Fruit fly (Drosophila melanogaster) whole organism, embryonic: ENCODE measurements around the gene tsl.

Experiments used
- ATbp ChIP-seq: fragments of 200-800 bp; sonication (Bioruptor generic); optimal IDR thresholded peaks from 2 replicates; lab custom pipeline; 2017; ENCODE audit warnings: missing biosample characterization, mild to moderate bottlenecking, missing genetic modification characterization, missing genetic modification reagents
- Adf1 ChIP-seq: fragments of 200-800 bp; sonication (Bioruptor generic); IDR thresholded peaks from 2 replicates; pipeline ENCODE4 v1.3.6; 2022; ENCODE audit warnings: missing biosample characterization, missing genetic modification characterization
- Bgb ChIP-seq: fragments of 200-800 bp; sonication (Bioruptor generic); IDR thresholded peaks from 2 replicates; pipeline ENCODE4 v1.3.6; 2022; ENCODE audit warnings: missing biosample characterization, missing genetic modification characterization; ENCODE audit not compliant: partially characterized antibody
- CG10147 ChIP-seq: fragments of 200-800 bp; sonication (Bioruptor generic); optimal IDR thresholded peaks from 2 replicates; lab custom pipeline; 2019; ENCODE audit warnings: missing biosample characterization, mild to moderate bottlenecking, missing genetic modification characterization, moderate library complexity
- CG10209 ChIP-seq: fragments of 200-800 bp; sonication (Bioruptor generic); optimal IDR thresholded peaks from 3 replicates; lab custom pipeline; 2017; ENCODE audit warnings: missing biosample characterization, mild to moderate bottlenecking, missing genetic modification characterization, missing genetic modification reagents
- CG13624 ChIP-seq: fragments of 200-800 bp; sonication (Bioruptor generic); optimal IDR thresholded peaks from 2 replicates; lab custom pipeline; 2016; ENCODE audit warnings: missing biosample characterization, missing genetic modification characterization
- CG14050 ChIP-seq: fragments of 200-800 bp; sonication (Bioruptor generic); IDR thresholded peaks from 3 replicates; pipeline ENCODE4 v1.3.6; 2022; ENCODE audit warnings: missing biosample characterization, missing genetic modification characterization
- CG1602 ChIP-seq: fragments of 200-800 bp; sonication (Bioruptor generic); optimal IDR thresholded peaks from 3 replicates; lab custom pipeline; 2016; ENCODE audit warnings: missing biosample characterization, missing genetic modification characterization
- CG1603 ChIP-seq: fragments of 200-800 bp; sonication (Bioruptor generic); optimal IDR thresholded peaks from 2 replicates; lab custom pipeline; 2019; ENCODE audit warnings: missing biosample characterization, mild to moderate bottlenecking, missing genetic modification characterization, moderate library complexity
- CG17568 ChIP-seq: fragments of 200-800 bp; sonication (Bioruptor generic); optimal IDR thresholded peaks from 2 replicates; lab custom pipeline; 2018; ENCODE audit warnings: missing biosample characterization, mild to moderate bottlenecking, missing genetic modification characterization, moderate library complexity
- CG17912 ChIP-seq: fragments of 200-800 bp; sonication (Bioruptor generic); optimal IDR thresholded peaks from 2 replicates; lab custom pipeline; 2018; ENCODE audit warnings: missing biosample characterization, mild to moderate bottlenecking, missing genetic modification characterization
- CG1832 ChIP-seq: fragments of 200-800 bp; sonication (Bioruptor generic); optimal IDR thresholded peaks from 2 replicates; lab custom pipeline; 2017; ENCODE audit warnings: missing biosample characterization, mild to moderate bottlenecking, missing genetic modification characterization, inconsistent platforms
- CG31224 ChIP-seq: fragments of 200-800 bp; sonication (Bioruptor generic); IDR thresholded peaks from 2 replicates; pipeline ENCODE4 v1.3.6; 2022; ENCODE audit warnings: missing biosample characterization, missing genetic modification characterization
- CG3726 ChIP-seq: fragments of 200-800 bp; sonication (Bioruptor generic); IDR thresholded peaks from 3 replicates; pipeline ENCODE4, ENCODE4 v1.3.6; 2022; ENCODE audit warnings: missing biosample characterization, missing genetic modification characterization
- CG3995 ChIP-seq: fragments of 200-800 bp; sonication (Bioruptor generic); optimal IDR thresholded peaks from 3 replicates; lab custom pipeline; 2016; ENCODE audit warnings: missing biosample characterization, missing genetic modification characterization
- CG6689 ChIP-seq: fragments of 200-800 bp; sonication (Bioruptor generic); IDR thresholded peaks from 2 replicates; pipeline ENCODE4 v1.3.6; 2022; ENCODE audit warnings: missing biosample characterization, missing genetic modification characterization
- CG7271 ChIP-seq: fragments of 200-800 bp; sonication (Bioruptor generic); optimal IDR thresholded peaks from 2 replicates; lab custom pipeline; 2018; ENCODE audit warnings: missing biosample characterization, mild to moderate bottlenecking, missing genetic modification characterization, moderate library complexity
- CG7786 ChIP-seq: fragments of 200-800 bp; sonication (Bioruptor generic); optimal IDR thresholded peaks from 2 replicates; lab custom pipeline; 2016; ENCODE audit warnings: missing biosample characterization, missing genetic modification characterization
- CG8765 ChIP-seq: fragments of 200-800 bp; sonication (Bioruptor generic); IDR thresholded peaks from 2 replicates; pipeline ENCODE4 v1.3.6; 2022; ENCODE audit warnings: missing biosample characterization, missing genetic modification characterization
- CG9437 ChIP-seq: fragments of 200-800 bp; sonication (Bioruptor generic); optimal IDR thresholded peaks from 2 replicates; lab custom pipeline; 2018; ENCODE audit warnings: missing biosample characterization, mild to moderate bottlenecking, missing genetic modification characterization
- CG9797 ChIP-seq: fragments of 200-800 bp; sonication (Bioruptor generic); optimal IDR thresholded peaks from 3 replicates; lab custom pipeline; 2018; ENCODE audit warnings: missing biosample characterization, mild to moderate bottlenecking, missing genetic modification characterization
- Kr ChIP-seq: fragments of 200-800 bp; sonication (Bioruptor generic); optimal IDR thresholded peaks from 2 replicates; lab custom pipeline; 2017; ENCODE audit warnings: missing biosample characterization, mild to moderate bottlenecking, missing genetic modification characterization
- Mes4 ChIP-seq: fragments of 200-800 bp; sonication (Bioruptor generic); optimal IDR thresholded peaks from 2 replicates; lab custom pipeline; 2016; ENCODE audit warnings: missing biosample characterization, missing genetic modification characterization
- Pdp1 ChIP-seq, 2 experiments: fragments of 200-800 bp; sonication (Bioruptor generic); optimal IDR thresholded peaks; 3 replicates each; lab custom pipeline; 2016; ENCODE audit warnings: missing biosample characterization in 2 of 2, missing genetic modification characterization in 2 of 2, mild to moderate bottlenecking in 1 of 2, moderate library complexity in 1 of 2
- Ravus ChIP-seq: fragments of 200-800 bp; sonication (Bioruptor generic); IDR thresholded peaks from 2 replicates; pipeline ENCODE4 v1.3.6; 2022; ENCODE audit warnings: missing biosample characterization, missing genetic modification characterization
- Six4 ChIP-seq: fragments of 200-800 bp; sonication (Bioruptor generic); optimal IDR thresholded peaks from 2 replicates; lab custom pipeline; 2016; ENCODE audit warnings: missing biosample characterization, missing genetic modification characterization
- abd-A ChIP-seq: fragments of 200-800 bp; sonication (Bioruptor generic); optimal IDR thresholded peaks from 3 replicates; lab custom pipeline; 2019; ENCODE audit warnings: missing biosample characterization, mild to moderate bottlenecking, missing genetic modification characterization, moderate library complexity
- al ChIP-seq: fragments of 200-800 bp; sonication (Bioruptor generic); IDR thresholded peaks from 2 replicates; pipeline ENCODE4 v1.3.6; 2022; ENCODE audit warnings: missing biosample characterization, missing genetic modification characterization
- bigmax ChIP-seq: fragments of 200-800 bp; sonication (Bioruptor generic); optimal IDR thresholded peaks from 2 replicates; lab custom pipeline; 2018; ENCODE audit warnings: missing biosample characterization, mild to moderate bottlenecking, missing genetic modification characterization
- croc ChIP-seq: fragments of 200-800 bp; sonication (Bioruptor generic); conservative IDR thresholded peaks from 3 replicates; pipeline ENCODE4 v1.3.6; 2022; ENCODE audit warnings: missing biosample characterization, missing genetic modification characterization
- dm ChIP-seq: fragments of 200-800 bp; sonication (Bioruptor generic); optimal IDR thresholded peaks from 3 replicates; lab custom pipeline; 2016; ENCODE audit warnings: missing biosample characterization, missing genetic modification characterization
- exex ChIP-seq: fragments of 200-800 bp; sonication (Bioruptor generic); optimal IDR thresholded peaks from 4 replicates; lab custom pipeline; 2018; ENCODE audit warnings: missing biosample characterization, mild to moderate bottlenecking, missing genetic modification characterization, moderate library complexity
- fu2 ChIP-seq: fragments of 200-800 bp; sonication (Bioruptor generic); optimal IDR thresholded peaks from 2 replicates; lab custom pipeline; 2016; ENCODE audit warnings: missing biosample characterization, missing genetic modification characterization
- gem ChIP-seq: fragments of 200-800 bp; sonication (Bioruptor generic); optimal IDR thresholded peaks from 2 replicates; lab custom pipeline; 2019; ENCODE audit warnings: missing biosample characterization, mild to moderate bottlenecking, missing genetic modification characterization, moderate library complexity
- inv ChIP-seq: fragments of 200-800 bp; sonication (Bioruptor generic); IDR thresholded peaks from 2 replicates; pipeline ENCODE4 v1.3.6; 2022; ENCODE audit warnings: missing biosample characterization, missing genetic modification characterization; ENCODE audit not compliant: partially characterized antibody
- ken ChIP-seq: fragments of 200-800 bp; sonication (Bioruptor generic); IDR thresholded peaks from 3 replicates; pipeline ENCODE4 v1.3.6; 2022; ENCODE audit warnings: missing biosample characterization, missing genetic modification characterization
- mirr ChIP-seq: fragments of 200-800 bp; sonication (Bioruptor generic); optimal IDR thresholded peaks from 3 replicates; lab custom pipeline; 2018; ENCODE audit warnings: missing biosample characterization, mild to moderate bottlenecking, missing genetic modification characterization
- peb ChIP-seq: fragments of 200-800 bp; sonication (Bioruptor generic); IDR thresholded peaks from 2 replicates; pipeline ENCODE4 v1.3.6; 2022; ENCODE audit warnings: missing biosample characterization, missing genetic modification characterization
- schlank ChIP-seq: fragments of 200-800 bp; sonication (Bioruptor generic); optimal IDR thresholded peaks from 2 replicates; lab custom pipeline; 2018; ENCODE audit warnings: missing biosample characterization, mild to moderate bottlenecking, missing genetic modification characterization
- sens ChIP-seq: fragments of 200-800 bp; sonication (Bioruptor generic); peaks from one replicate; lab custom pipeline; 2016; ENCODE audit warnings: missing biosample characterization, missing genetic modification characterization
- sima ChIP-seq: fragments of 200-800 bp; sonication (Bioruptor generic); optimal IDR thresholded peaks from 2 replicates; lab custom pipeline; 2016; ENCODE audit warnings: missing biosample characterization, missing genetic modification characterization
- sr ChIP-seq: fragments of 200-800 bp; sonication (Bioruptor generic); IDR thresholded peaks from 3 replicates; pipeline ENCODE4 v1.3.6; 2022; ENCODE audit warnings: missing biosample characterization, missing genetic modification characterization
- ssp ChIP-seq: fragments of 200-800 bp; sonication (Bioruptor generic); IDR thresholded peaks from 2 replicates; pipeline ENCODE4 v1.3.6; 2022; ENCODE audit warnings: missing biosample characterization, missing genetic modification characterization
- stc ChIP-seq: fragments of 200-800 bp; sonication (Bioruptor generic); IDR thresholded peaks from 2 replicates; pipeline ENCODE4 v1.3.6; 2022; ENCODE audit warnings: missing biosample characterization, missing genetic modification characterization
- sug ChIP-seq: fragments of 200-800 bp; optimal IDR thresholded peaks from 2 replicates; lab custom pipeline; 2019; ENCODE audit warnings: missing biosample characterization, mild to moderate bottlenecking, missing genetic modification characterization, moderate library complexity
- toy ChIP-seq: fragments of 200-800 bp; sonication (Bioruptor generic); IDR thresholded peaks from 2 replicates; pipeline ENCODE4 v1.3.6; 2022; ENCODE audit warnings: missing biosample characterization, missing genetic modification characterization
- vnd ChIP-seq: fragments of 200-800 bp; sonication (Bioruptor generic); IDR thresholded peaks from 3 replicates; pipeline ENCODE4 v1.3.6; 2022; ENCODE audit warnings: missing biosample characterization, missing genetic modification characterization; ENCODE audit not compliant: partially characterized antibody
- yki ChIP-seq: fragments of >200 bp; optimal IDR thresholded peaks from 3 replicates; lab custom pipeline; 2018
- zfh1 ChIP-seq: fragments of 200-800 bp; sonication (Bioruptor generic); IDR thresholded peaks from 3 replicates; pipeline ENCODE4 v1.3.6; 2022; ENCODE audit warnings: missing biosample characterization, missing genetic modification characterization

Gene tsl

dm6 chr3R:21793760-21794159 lies 11.4 kb upstream of the tsl start (continued):
- TF ChIP-seq zfh1 (GFP tag; lab: Robert Waterston, UW): no peak
- no peak for TF ChIP-seq sima (GFP tag; lab: Kevin White, UChicago)
- no peak for TF ChIP-seq CG9797 (GFP tag; lab: Kevin White, UChicago)
- TF ChIP-seq ken (GFP tag; lab: Robert Waterston, UW): no peak
- peak; percentile 22; the same call in 1 of the 2 replicates for TF ChIP-seq Adf1
- TF ChIP-seq dm (GFP tag; lab: Kevin White, UChicago): no peak

dm6 chr3R:21790392-21790791 lies 8.1 kb upstream of the tsl start:
- no peak for TF ChIP-seq CG7271 (tag; lab: Kevin White, UChicago)
- TF ChIP-seq CG1832 (GFP tag; lab: Kevin White, UChicago): no peak
- peak; percentile 54 for TF ChIP-seq abd-A (tag; lab: Kevin White, UChicago)
- TF ChIP-seq sr (GFP tag; lab: Robert Waterston, UW): peak; percentile 79
- TF ChIP-seq sens (GFP tag; lab: Kevin White, UChicago): peak; percentile 12

dm6 chr3R:21781448-21781847 lies 888 bp downstream of the tsl start:
- TF ChIP-seq CG1603 (tag; lab: Kevin White, UChicago) (peak; percentile 22), yki (lab: Kevin White, UChicago) (no peak), bigmax (GFP tag; lab: Kevin White, UChicago) (no peak), CG6689 (GFP tag; lab: Robert Waterston, UW) (peak; percentile 66), CG9437 (GFP tag; lab: Kevin White, UChicago) (peak; percentile 20), fu2 (GFP tag; lab: Kevin White, UChicago) (no peak), Bgb (no peak), CG17568 (GFP tag; lab: Kevin White, UChicago) (no peak), CG1602 (GFP tag; lab: Kevin White, UChicago) (peak; percentile 53), Kr (GFP tag; lab: Kevin White, UChicago) (no peak), peb (GFP tag; lab: Robert Waterston, UW) (0 out of 2 replicates have a peak, but pooled peaks have one; percentile 34), CG8765 (GFP tag; lab: Robert Waterston, UW) (no peak), gem (tag; lab: Kevin White, UChicago) (no peak), CG17912 (GFP tag; lab: Kevin White, UChicago) (no peak), al (GFP tag; lab: Robert Waterston, UW) (peak; percentile 65), CG10147 (GFP tag; lab: Kevin White, UChicago) (peak; percentile 41), Ravus (GFP tag; lab: Robert Waterston, UW) (peak; percentile 31), toy (GFP tag; lab: Robert Waterston, UW) (no peak), stc (GFP tag; lab: Robert Waterston, UW) (no peak), schlank (tag; lab: Kevin White, UChicago) (no peak), CG31224 (GFP tag; lab: Robert Waterston, UW) (no peak), CG14050 (no peak; the same call in 2 of the 3 replicates), CG3726 (no peak), exex (tag; lab: Kevin White, UChicago) (no peak), Mes4 (peak; percentile 48), CG7786 (GFP tag; lab: Kevin White, UChicago) (peak; percentile 60), Pdp1 (GFP tag; optimal IDR thresholded peaks at IDR 0.05; lab: Kevin White, UChicago) (peak; percentile 36 to 47), sug (tag; lab: Kevin White, UChicago) (peak; percentile 17), croc (peak; percentile 33; the same call in 1 of the 3 replicates), CG10209 (GFP tag; lab: Kevin White, UChicago) (peak; percentile 69), vnd (GFP tag; lab: Robert Waterston, UW) (no peak), ATbp (GFP tag; lab: Kevin White, UChicago) (peak; percentile 36), ssp (GFP tag; lab: Robert Waterston, UW) (peak; percentile 53), CG3995 (GFP tag; lab: Kevin White, UChicago) (no peak), Six4 (GFP tag; lab: Kevin White, UChicago) (peak; percentile 45), inv (no peak), mirr (no peak), CG13624 (peak; percentile 70)
